Fruit fly (Drosophila melanogaster): ENCODE data around the gene RpL34b.

- TF ChIP-seq Sox15 (GFP tag; optimal IDR thresholded peaks at IDR 0.05) (no peak), Eip75B (GFP tag; optimal IDR thresholded peaks at IDR 0.05) (no peak), CG6276 (GFP tag; optimal IDR thresholded peaks at IDR 0.05) (no peak), CG6163 (GFP tag; IDR thresholded peaks at IDR 0.05) (no peak), Lpt (GFP tag; optimal IDR thresholded peaks at IDR 0.05) (no peak), CG32006 (GFP tag; optimal IDR thresholded peaks at IDR 0.05) (no peak), CG8632 (GFP tag; optimal IDR thresholded peaks at IDR 0.05) (no peak), CG9139 (GFP tag; optimal IDR thresholded peaks at IDR 0.05) (no peak), CG8319 (GFP tag; optimal IDR thresholded peaks at IDR 0.05) (no peak), OdsH (GFP tag; optimal IDR thresholded peaks at IDR 0.05) (no peak), spab (GFP tag; optimal IDR thresholded peaks at IDR 0.05) (no peak), fd59A (GFP tag; optimal IDR thresholded peaks at IDR 0.05) (no peak)
Measured at dm6 chr3R:9359393-9359792, 41.6 kb downstream of the RpL34b start.
